Fruit fly (Drosophila melanogaster): ENCODE data around the gene fon.

fon gene

DNA sequence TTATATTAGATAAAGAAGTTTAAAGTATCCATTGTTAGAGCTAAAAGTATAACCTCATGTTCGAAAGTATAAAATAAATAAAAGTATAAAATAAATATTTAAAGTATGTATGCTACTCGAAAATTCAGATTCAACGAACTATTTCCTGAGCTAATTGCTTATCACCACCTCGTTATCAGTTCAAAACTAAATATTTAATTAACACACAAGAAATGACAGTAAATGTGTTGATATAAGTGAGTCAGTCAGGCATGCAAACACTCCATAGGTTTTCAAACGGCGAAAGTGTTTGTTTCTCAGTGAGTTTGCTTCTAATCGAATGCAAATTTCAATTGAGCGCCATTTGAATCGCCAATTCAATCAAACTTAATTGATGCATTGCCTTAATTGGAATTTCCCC is 48.3 kb upstream of the fon start (continued):
- TF ChIP-seq Meics (GFP tag; optimal IDR thresholded peaks at IDR 0.05) (peak; percentile 27), CG14441 (GFP tag; IDR thresholded peaks at IDR 0.05) (no peak; the same call in 1 of the 2 replicates), CG8765 (GFP tag; IDR thresholded peaks at IDR 0.05) (no peak), Gug (GFP tag; IDR thresholded peaks at IDR 0.05) (no peak), unpg (GFP tag; optimal IDR thresholded peaks at IDR 0.05) (peak; percentile 61), CG42726 (GFP tag; IDR thresholded peaks at IDR 0.05; ENCODE audit: partially characterized antibody) (no peak), dpn (GFP tag; optimal IDR thresholded peaks at IDR 0.05) (no peak), CrebB (tag; optimal IDR thresholded peaks at IDR 0.05) (peak; percentile 81), repo (GFP tag; optimal IDR thresholded peaks at IDR 0.05) (no peak), Dp (GFP tag; optimal IDR thresholded peaks at IDR 0.05) (no peak), CG1832 (GFP tag; optimal IDR thresholded peaks at IDR 0.05) (no peak), CG7556 (GFP tag; optimal IDR thresholded peaks at IDR 0.05) (peak; percentile 38), twi (tag; optimal IDR thresholded peaks at IDR 0.05) (no peak), Ravus (GFP tag; IDR thresholded peaks at IDR 0.05) (no peak), Dad (GFP tag; optimal IDR thresholded peaks at IDR 0.05) (no peak), CG3163 (GFP tag; optimal IDR thresholded peaks at IDR 0.05) (no peak), HmgZ (tag; optimal IDR thresholded peaks at IDR 0.05) (peak; percentile 2), CG7372 (GFP tag; IDR thresholded peaks at IDR 0.05) (no peak), CG12236 (GFP tag; optimal IDR thresholded peaks at IDR 0.05) (peak; percentile 16), CG34422 (GFP tag; IDR thresholded peaks at IDR 0.05) (no peak), CG12744 (GFP tag; optimal IDR thresholded peaks at IDR 0.05) (no peak), CG33213 (GFP tag; optimal IDR thresholded peaks at IDR 0.05) (peak; percentile 16), CG5953 (GFP tag; IDR thresholded peaks at IDR 0.05) (no peak), CG4730 (GFP tag; IDR thresholded peaks at IDR 0.05) (no peak), zf30C (GFP tag; optimal IDR thresholded peaks at IDR 0.05) (no peak), CG1529 (GFP tag; optimal IDR thresholded peaks at IDR 0.05) (peak; percentile 77), tap (tag; optimal IDR thresholded peaks at IDR 0.05) (peak; percentile 75), CG11696 (GFP tag; IDR thresholded peaks at IDR 0.05) (no peak), Tbp (GFP tag; optimal IDR thresholded peaks at IDR 0.05) (no peak), tup (GFP tag; optimal IDR thresholded peaks at IDR 0.05) (no peak), NK7.1 (GFP tag; optimal IDR thresholded peaks at IDR 0.05) (no peak), NFAT (GFP tag; IDR thresholded peaks at IDR 0.05) (no peak), dan (GFP tag; IDR thresholded peaks at IDR 0.05) (no peak), Lhr (GFP tag; optimal IDR thresholded peaks at IDR 0.05) (peak; percentile 33), CG18262 (tag; optimal IDR thresholded peaks at IDR 0.05) (peak; percentile 67), oc (tag; optimal IDR thresholded peaks at IDR 0.05) (no peak), CG31365 (tag; optimal IDR thresholded peaks at IDR 0.05) (peak; percentile 66), HLHmδ (GFP tag; optimal IDR thresholded peaks at IDR 0.05) (peak; percentile 73), Bdp1 (GFP tag; optimal IDR thresholded peaks at IDR 0.05) (no peak), CG6272 (GFP tag; IDR thresholded peaks at IDR 0.05) (no peak), slp2 (GFP tag; optimal IDR thresholded peaks at IDR 0.05) (no peak), CG9876 (GFP tag; optimal IDR thresholded peaks at IDR 0.05) (no peak), slbo (GFP tag; IDR thresholded peaks at IDR 0.05) (no peak), CG7786 (GFP tag; optimal IDR thresholded peaks at IDR 0.05) (no peak), Awh (GFP tag; IDR thresholded peaks at IDR 0.05) (peak; percentile 36; the same call in 1 of the 2 replicates), CG2199 (GFP tag; IDR thresholded peaks at IDR 0.05) (no peak), CG9215 (GFP tag; IDR thresholded peaks at IDR 0.05) (no peak), ERR (GFP tag; optimal IDR thresholded peaks at IDR 0.05) (no peak), CG2116 (GFP tag; optimal IDR thresholded peaks at IDR 0.05) (no peak), BEAF-32 (GFP tag; optimal IDR thresholded peaks at IDR 0.05) (no peak), dmrt99B (tag; optimal IDR thresholded peaks at IDR 0.05) (peak; percentile 41), Hmx (GFP tag; optimal IDR thresholded peaks at IDR 0.05) (no peak), cwo (GFP tag; optimal IDR thresholded peaks at IDR 0.05) (no peak)
